Fruit fly (Drosophila melanogaster) whole organism, embryonic: ENCODE data around the gene und.

Experiments used
- Atf3 ChIP-seq: fragments of 200-800 bp; sonication (Bioruptor generic); optimal IDR thresholded peaks from 3 replicates; lab custom pipeline; 2016; ENCODE audit warnings: missing biosample characterization, missing genetic modification characterization
- Bdp1 ChIP-seq: fragments of 200-800 bp; sonication (Bioruptor generic); optimal IDR thresholded peaks from 3 replicates; lab custom pipeline; 2016; ENCODE audit warnings: missing biosample characterization, missing genetic modification characterization
- CG11093 ChIP-seq: fragments of 200-800 bp; sonication (Bioruptor generic); IDR thresholded peaks from 3 replicates; pipeline ENCODE4 v1.3.6; 2022; ENCODE audit warnings: missing biosample characterization, missing genetic modification characterization
- CG11398 ChIP-seq: fragments of 200-800 bp; sonication (Bioruptor generic); optimal IDR thresholded peaks from 2 replicates; lab custom pipeline; 2016; ENCODE audit warnings: missing biosample characterization, missing genetic modification characterization
- CG12391 ChIP-seq: fragments of 200-800 bp; sonication (Bioruptor generic); optimal IDR thresholded peaks from 3 replicates; lab custom pipeline; 2018; ENCODE audit warnings: missing biosample characterization, mild to moderate bottlenecking, missing genetic modification characterization, moderate library complexity
- CG15073 ChIP-seq: fragments of 200-800 bp; sonication (Bioruptor generic); optimal IDR thresholded peaks from 2 replicates; lab custom pipeline; 2016; ENCODE audit warnings: missing biosample characterization, missing genetic modification characterization
- CG1647 ChIP-seq: fragments of 200-800 bp; sonication (Bioruptor generic); optimal IDR thresholded peaks from 3 replicates; lab custom pipeline; 2016; ENCODE audit warnings: missing biosample characterization, missing genetic modification characterization
- CG17328 ChIP-seq: fragments of 200-800 bp; sonication (Bioruptor generic); IDR thresholded peaks from 2 replicates; pipeline ENCODE4 v1.3.6; 2022; ENCODE audit warnings: missing biosample characterization, missing genetic modification characterization
- CG2116 ChIP-seq: fragments of 200-800 bp; sonication (Bioruptor generic); optimal IDR thresholded peaks from 3 replicates; lab custom pipeline; 2018; ENCODE audit warnings: missing biosample characterization, mild to moderate bottlenecking, missing genetic modification characterization
- CG2199 ChIP-seq: fragments of 200-800 bp; sonication (Bioruptor generic); IDR thresholded peaks from 3 replicates; pipeline ENCODE4 v1.3.6; 2022; ENCODE audit warnings: missing biosample characterization, missing genetic modification characterization
- CG3065 ChIP-seq: fragments of 200-800 bp; sonication (Bioruptor generic); optimal IDR thresholded peaks from 2 replicates; lab custom pipeline; 2016; ENCODE audit warnings: missing biosample characterization, missing genetic modification characterization
- CG4617 ChIP-seq: fragments of 200-800 bp; sonication (Bioruptor generic); optimal IDR thresholded peaks from 3 replicates; lab custom pipeline; 2016; ENCODE audit warnings: missing biosample characterization, missing genetic modification characterization, borderline replicate concordance
- CG5953 ChIP-seq: fragments of 200-800 bp; sonication (Bioruptor generic); IDR thresholded peaks from 2 replicates; pipeline ENCODE4 v1.3.6; 2022; ENCODE audit warnings: missing biosample characterization, missing genetic modification characterization
- CG6654 ChIP-seq: fragments of 200-800 bp; sonication (Bioruptor generic); optimal IDR thresholded peaks from 2 replicates; lab custom pipeline; 2017; ENCODE audit warnings: missing biosample characterization, mild to moderate bottlenecking, missing genetic modification characterization
- CG7963 ChIP-seq: fragments of 200-800 bp; sonication (Bioruptor generic); IDR thresholded peaks from 3 replicates; pipeline ENCODE4 v1.3.6; 2022; ENCODE audit warnings: missing biosample characterization, missing genetic modification characterization; ENCODE audit not compliant: partially characterized antibody
- CG8290 ChIP-seq, 3 experiments: fragments of 200-800 bp; sonication (Bioruptor generic); optimal IDR thresholded peaks; 2 replicates each; lab custom pipeline; 2016 to 2019; ENCODE audit warnings: missing biosample characterization in 3 of 3, missing genetic modification characterization in 3 of 3, mild to moderate bottlenecking in 2 of 3, moderate library complexity in 1 of 3
- D ChIP-seq, 2 experiments: fragments of 200-800 bp in 1 of 2; fragments of >200 bp in 1 of 2; sonication (Bioruptor generic) in 1 of 2; optimal IDR thresholded peaks; 2 replicates in 1 of 2; 3 replicates in 1 of 2; lab custom pipeline; 2017; ENCODE audit warnings: mild to moderate bottlenecking in 1 of 2, missing biosample characterization in 1 of 2, missing genetic modification characterization in 1 of 2, missing genetic modification reagents in 1 of 2
- Dad ChIP-seq: fragments of 200-800 bp; sonication (Bioruptor generic); optimal IDR thresholded peaks from 3 replicates; lab custom pipeline; 2016; ENCODE audit warnings: missing biosample characterization, missing genetic modification characterization
- Dfd ChIP-seq, 2 experiments: fragments of >200 bp; optimal IDR thresholded peaks; 2 replicates each; lab custom pipeline; 2017; ENCODE audit warnings: missing biosample characterization in 2 of 2, missing genetic modification characterization in 2 of 2
- Doc3 ChIP-seq: fragments of 200-800 bp; sonication (Bioruptor generic); IDR thresholded peaks from 3 replicates; pipeline ENCODE4 v1.3.6; 2022; ENCODE audit warnings: missing biosample characterization, missing genetic modification characterization; ENCODE audit not compliant: partially characterized antibody
- Eip74EF ChIP-seq, 2 experiments: fragments of 200-800 bp in 1 of 2; fragments of >200 bp in 1 of 2; sonication (Bioruptor generic) in 1 of 2; optimal IDR thresholded peaks; 2 replicates each; lab custom pipeline; 2017 to 2019; ENCODE audit warnings: missing biosample characterization in 2 of 2, missing genetic modification characterization in 2 of 2, mild to moderate bottlenecking in 1 of 2, moderate library complexity in 1 of 2
- H2.0 ChIP-seq: fragments of 200-800 bp; sonication (Bioruptor generic); IDR thresholded peaks from 2 replicates; pipeline ENCODE4 v1.3.6; 2022; ENCODE audit warnings: missing biosample characterization, missing genetic modification characterization
- HLH3B ChIP-seq: fragments of 200-800 bp; sonication (Bioruptor generic); IDR thresholded peaks from 2 replicates; pipeline ENCODE4 v1.3.6; 2022; ENCODE audit warnings: missing biosample characterization, missing genetic modification characterization
- HmgD ChIP-seq: fragments of 200-800 bp; sonication (Bioruptor generic); optimal IDR thresholded peaks from 3 replicates; lab custom pipeline; 2016; ENCODE audit warnings: missing biosample characterization, missing genetic modification characterization
- Hsf ChIP-seq: fragments of 200-800 bp; sonication (Bioruptor generic); optimal IDR thresholded peaks from 3 replicates; lab custom pipeline; 2016; ENCODE audit warnings: missing biosample characterization, missing genetic modification characterization
- Lhr ChIP-seq: fragments of 200-800 bp; sonication (Bioruptor generic); optimal IDR thresholded peaks from 3 replicates; lab custom pipeline; 2017; ENCODE audit warnings: mild to moderate bottlenecking, missing biosample characterization, missing genetic modification reagents, missing genetic modification characterization
- Max ChIP-seq: fragments of 200-800 bp; sonication (Bioruptor generic); optimal IDR thresholded peaks from 2 replicates; lab custom pipeline; 2016; ENCODE audit warnings: missing biosample characterization, mild to moderate bottlenecking, missing genetic modification characterization
- PHDP ChIP-seq: fragments of 200-800 bp; sonication (Bioruptor generic); optimal IDR thresholded peaks from 3 replicates; lab custom pipeline; 2018; ENCODE audit warnings: missing biosample characterization, mild to moderate bottlenecking, missing genetic modification characterization, moderate library complexity
- Scr ChIP-seq: fragments of 200-800 bp; sonication (Bioruptor generic); IDR thresholded peaks from 2 replicates; pipeline ENCODE4 v1.3.6; 2022; ENCODE audit warnings: missing biosample characterization, missing genetic modification characterization; ENCODE audit not compliant: partially characterized antibody
- Sox102F ChIP-seq: fragments of 200-800 bp; sonication (Bioruptor generic); optimal IDR thresholded peaks from 2 replicates; lab custom pipeline; 2018; ENCODE audit warnings: missing biosample characterization, mild to moderate bottlenecking, missing genetic modification characterization, moderate library complexity
- Sry-δ ChIP-seq: fragments of 200-800 bp; sonication (Bioruptor generic); optimal IDR thresholded peaks from 2 replicates; lab custom pipeline; 2016; ENCODE audit warnings: missing biosample characterization, missing genetic modification characterization
- Stat92E ChIP-seq, 3 experiments: fragments of >200 bp in 2 of 3; fragments of 200-800 bp in 1 of 3; sonication (Bioruptor generic) in 1 of 3; optimal IDR thresholded peaks; 2 replicates each; lab custom pipeline; 2017 to 2019; ENCODE audit warnings: missing biosample characterization in 3 of 3, missing genetic modification characterization in 3 of 3, mild to moderate bottlenecking in 1 of 3, moderate library complexity in 1 of 3
- Tbp ChIP-seq: fragments of >200 bp; optimal IDR thresholded peaks from 2 replicates; lab custom pipeline; 2018; ENCODE audit warnings: missing biosample characterization, missing genetic modification characterization
- Trl ChIP-seq, 3 experiments: fragments of >200 bp in 2 of 3; fragments of 200-800 bp in 1 of 3; sonication (Bioruptor generic) in 1 of 3; optimal IDR thresholded peaks; 2 replicates in 1 of 3; 3 replicates in 2 of 3; lab custom pipeline; 2016 to 2017; ENCODE audit warnings: missing biosample characterization in 1 of 3, missing genetic modification characterization in 1 of 3
- Xbp1 ChIP-seq: fragments of 200-800 bp; sonication (Bioruptor generic); optimal IDR thresholded peaks from 3 replicates; lab custom pipeline; 2016; ENCODE audit warnings: missing biosample characterization, mild to moderate bottlenecking, missing genetic modification characterization
- amos ChIP-seq: fragments of 200-800 bp; sonication (Bioruptor generic); IDR thresholded peaks from 2 replicates; pipeline ENCODE4 v1.3.6; 2022; ENCODE audit warnings: missing biosample characterization, missing genetic modification characterization; ENCODE audit not compliant: partially characterized antibody
- ara ChIP-seq: fragments of 200-800 bp; sonication (Bioruptor generic); IDR thresholded peaks from 2 replicates; pipeline ENCODE4 v1.3.6; 2022; ENCODE audit warnings: missing biosample characterization, missing genetic modification characterization
- ci ChIP-seq: fragments of 200-800 bp; sonication (Bioruptor generic); IDR thresholded peaks from 3 replicates; pipeline ENCODE4 v1.3.6; 2022; ENCODE audit warnings: missing biosample characterization, missing genetic modification characterization
- danr ChIP-seq: fragments of 200-800 bp; sonication (Bioruptor generic); IDR thresholded peaks from 2 replicates; pipeline ENCODE4 v1.3.6; 2022; ENCODE audit warnings: missing biosample characterization, missing genetic modification characterization
- dmrt99B ChIP-seq: fragments of 200-800 bp; sonication (Bioruptor generic); optimal IDR thresholded peaks from 2 replicates; lab custom pipeline; 2018; ENCODE audit warnings: missing biosample characterization, mild to moderate bottlenecking, missing genetic modification characterization, moderate library complexity
- ems ChIP-seq: fragments of 200-800 bp; sonication (Bioruptor generic); optimal IDR thresholded peaks from 3 replicates; lab custom pipeline; 2016; ENCODE audit warnings: missing biosample characterization, missing genetic modification characterization
- ftz-f1 ChIP-seq: fragments of 200-800 bp; sonication (Bioruptor generic); optimal IDR thresholded peaks from 2 replicates; lab custom pipeline; 2016; ENCODE audit warnings: missing biosample characterization, missing genetic modification characterization
- h ChIP-seq: fragments of >200 bp; optimal IDR thresholded peaks from 2 replicates; lab custom pipeline; 2017
- onecut ChIP-seq: fragments of 200-800 bp; sonication (Bioruptor generic); IDR thresholded peaks from 2 replicates; pipeline ENCODE4 v1.3.6; 2022; ENCODE audit warnings: missing biosample characterization, missing genetic modification characterization
- pho ChIP-seq: fragments of 200-800 bp; sonication (Bioruptor generic); optimal IDR thresholded peaks from 2 replicates; lab custom pipeline; 2016; ENCODE audit warnings: missing biosample characterization, missing genetic modification characterization
- phol ChIP-seq: fragments of 200-800 bp; sonication (Bioruptor generic); optimal IDR thresholded peaks from 3 replicates; lab custom pipeline; 2018; ENCODE audit warnings: missing biosample characterization, mild to moderate bottlenecking, missing genetic modification characterization, moderate library complexity
- ro ChIP-seq: fragments of 200-800 bp; sonication (Bioruptor generic); IDR thresholded peaks from 2 replicates; pipeline ENCODE4 v1.3.6; 2022; ENCODE audit warnings: missing biosample characterization, missing genetic modification characterization
- sisA ChIP-seq: fragments of 200-800 bp; sonication (Bioruptor generic); IDR thresholded peaks from 2 replicates; pipeline ENCODE4 v1.3.6; 2022; ENCODE audit warnings: missing biosample characterization, missing genetic modification characterization
- twi ChIP-seq: fragments of 200-800 bp; optimal IDR thresholded peaks from 2 replicates; lab custom pipeline; 2019; ENCODE audit warnings: missing biosample characterization, mild to moderate bottlenecking, missing genetic modification characterization, moderate library complexity

The und gene

DNA sequence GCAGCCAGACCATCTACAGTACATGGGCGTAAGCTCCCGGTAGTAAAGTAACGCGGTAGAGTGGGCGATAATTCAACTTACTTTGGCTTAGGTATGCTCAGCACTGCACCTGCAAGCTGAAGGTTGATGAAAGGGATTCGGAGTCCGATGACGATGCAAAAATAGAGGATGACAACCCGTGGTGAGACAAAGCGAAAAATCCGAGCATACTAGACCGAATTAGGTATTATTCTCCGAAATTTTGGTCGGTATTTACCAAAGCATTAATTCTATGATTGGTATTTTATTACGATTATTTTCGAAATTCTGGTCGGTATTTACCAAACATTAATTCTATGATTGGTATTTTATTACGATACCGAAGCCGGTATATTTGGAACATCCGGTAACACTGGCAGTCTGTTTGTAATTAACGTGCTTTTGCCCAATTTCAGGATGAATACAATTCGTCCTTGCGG lies 27.4 kb downstream of the und start, which contains the start of gene CG4036 (continued):
- TF ChIP-seq CG1647 (GFP tag; lab: Kevin White, UChicago), result no peak
- no peak for TF ChIP-seq twi (tag; lab: Kevin White, UChicago)
- TF ChIP-seq CG12391, result no peak
- TF ChIP-seq Max, result peak; percentile 10
- TF ChIP-seq CG17328 (GFP tag; lab: Robert Waterston, UW), result no peak
- peak; percentile 30; the same call in 1 of the 2 replicates for TF ChIP-seq amos
- TF ChIP-seq onecut (GFP tag; lab: Robert Waterston, UW), result no peak
- TF ChIP-seq CG6654 (GFP tag; lab: Kevin White, UChicago), result no peak
- peak; percentile 85 for TF ChIP-seq Lhr (GFP tag; lab: Kevin White, UChicago)
- TF ChIP-seq pho (GFP tag; lab: Kevin White, UChicago), result no peak
- TF ChIP-seq Sox102F (GFP tag; lab: Kevin White, UChicago), result no peak
- no peak for TF ChIP-seq ci (GFP tag; lab: Robert Waterston, UW)
- no peak for TF ChIP-seq sisA (GFP tag; lab: Robert Waterston, UW)
- TF ChIP-seq Doc3 (GFP tag; lab: Robert Waterston, UW), result peak; percentile 42; the same call in 1 of the 3 replicates
- no peak for TF ChIP-seq Dad (GFP tag; lab: Kevin White, UChicago)
- TF ChIP-seq danr, result no peak
- no peak for TF ChIP-seq ems (GFP tag; lab: Kevin White, UChicago)
- TF ChIP-seq H2.0 (GFP tag; lab: Robert Waterston, UW), result no peak
- TF ChIP-seq CG15073, result no peak
- no peak for TF ChIP-seq ara (GFP tag; lab: Robert Waterston, UW)
- no peak for TF ChIP-seq Hsf (GFP tag; lab: Kevin White, UChicago)
- TF ChIP-seq PHDP, result no peak
- no peak for TF ChIP-seq Dfd (GFP tag; optimal IDR thresholded peaks at IDR 0.05; lab: Kevin White, UChicago)
- TF ChIP-seq Stat92E (GFP tag; optimal IDR thresholded peaks at IDR 0.05; lab: Kevin White, UChicago), result peak in 1 of 3 experiments; percentile 32
- peak; percentile 46 for TF ChIP-seq ftz-f1 (GFP tag; lab: Kevin White, UChicago)
- TF ChIP-seq HLH3B (GFP tag; lab: Robert Waterston, UW), result no peak
- TF ChIP-seq Eip74EF (GFP tag; optimal IDR thresholded peaks at IDR 0.05; lab: Kevin White, UChicago), result no peak
- no peak for TF ChIP-seq CG11093
- no peak for TF ChIP-seq CG3065 (GFP tag; lab: Kevin White, UChicago)
- peak; percentile 33; the same call in 1 of the 2 replicates for TF ChIP-seq Scr
- TF ChIP-seq dmrt99B (tag; lab: Kevin White, UChicago), result no peak
- no peak for TF ChIP-seq CG5953 (GFP tag; lab: Robert Waterston, UW)
- peak; percentile 36 for TF ChIP-seq Sry-δ (GFP tag; lab: Kevin White, UChicago)
- no peak for TF ChIP-seq HmgD (GFP tag; lab: Kevin White, UChicago)
- no peak for TF ChIP-seq h (lab: Kevin White, UChicago)
- no peak for TF ChIP-seq CG11398 (GFP tag; lab: Kevin White, UChicago)
- peak; percentile 49 for TF ChIP-seq D (optimal IDR thresholded peaks at IDR 0.05; lab: Kevin White, UChicago)
- no peak for TF ChIP-seq D (GFP tag; optimal IDR thresholded peaks at IDR 0.05; lab: Kevin White, UChicago)
- TF ChIP-seq CG7963 (GFP tag; lab: Robert Waterston, UW), result no peak
- TF ChIP-seq ro (GFP tag; lab: Robert Waterston, UW), result no peak
- TF ChIP-seq Xbp1 (GFP tag; lab: Kevin White, UChicago), result no peak
- TF ChIP-seq CG2116, result peak; percentile 18
- TF ChIP-seq CG4617 (GFP tag; lab: Kevin White, UChicago), result peak; percentile 23
- no peak for TF ChIP-seq Trl (optimal IDR thresholded peaks at IDR 0.05; lab: Kevin White, UChicago)
- no peak for TF ChIP-seq Trl (GFP tag; optimal IDR thresholded peaks at IDR 0.05; lab: Kevin White, UChicago)
- no peak for TF ChIP-seq Atf3
- no peak for TF ChIP-seq phol (tag; lab: Kevin White, UChicago)
- no peak for TF ChIP-seq Bdp1 (GFP tag; lab: Kevin White, UChicago)
- TF ChIP-seq CG2199 (GFP tag; lab: Robert Waterston, UW), result 0 out of 3 replicates have a peak, but pooled peaks have one; percentile 56
- TF ChIP-seq CG8290 (GFP tag; optimal IDR thresholded peaks at IDR 0.05; lab: Kevin White, UChicago), result no peak
- TF ChIP-seq CG8290 (tag; optimal IDR thresholded peaks at IDR 0.05; lab: Kevin White, UChicago), result peak in 1 of 2 experiments; percentile 54
- no peak for TF ChIP-seq Tbp (GFP tag; lab: Kevin White, UChicago)
